Worm (Caenorhabditis elegans) whole organism, midembryonic: ENCODE results near the gene srw-31.

Experiments used
- flt-1 ChIP-seq: fragments of 200-800 bp; sonication (Bioruptor generic); IDR thresholded peaks from 2 replicates; pipeline ENCODE4 v1.3.6; 2022; ENCODE audit warnings: missing genetic modification characterization, missing compliant biosample characterization
- klf-2 ChIP-seq: fragments of 200-800 bp; sonication (Bioruptor generic); conservative IDR thresholded peaks from 2 replicates; pipeline ENCODE4 v1.3.6; 2022; ENCODE audit warnings: missing genetic modification reagents, missing genetic modification characterization, missing compliant biosample characterization
- ref-1 ChIP-seq: fragments of 200-800 bp; sonication (Bioruptor generic); conservative IDR thresholded peaks from 2 replicates; pipeline ENCODE4 v1.3.6; 2022; ENCODE audit warnings: missing genetic modification reagents, missing genetic modification characterization, missing compliant biosample characterization
- ztf-29 ChIP-seq: fragments of 200-800 bp; sonication (Bioruptor generic); IDR thresholded peaks from 2 replicates; pipeline ENCODE4 v1.3.6; 2022; ENCODE audit warnings: missing genetic modification reagents, missing genetic modification characterization, missing compliant biosample characterization

DNA sequence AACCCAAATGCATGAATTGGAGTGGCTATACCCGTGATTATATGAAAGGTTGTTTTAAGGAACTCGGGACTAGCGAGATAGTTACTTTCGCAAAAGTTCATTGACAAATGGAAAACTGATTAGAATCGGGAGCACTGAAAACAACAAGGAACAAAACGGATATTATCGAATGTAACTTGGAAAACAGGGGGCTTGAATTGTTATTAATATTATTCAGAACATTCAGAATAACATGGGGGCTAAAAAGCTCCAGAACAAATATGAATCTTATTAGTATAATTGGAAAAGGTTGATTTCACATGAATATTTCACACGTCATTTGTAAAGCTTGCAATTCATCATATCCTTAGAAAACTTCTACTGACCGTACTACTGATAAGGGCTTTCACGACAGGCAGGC, 34.8 kb upstream of the srw-31 start, which contains the start of gene srh-235:
- TF ChIP-seq ztf-29 (no peak), klf-2 (no peak), flt-1 (GFP tag; lab: Robert Waterston, UW) (no peak), ref-1 (GFP tag; lab: Robert Waterston, UW) (no peak)
